Worm (Caenorhabditis elegans): ENCODE data around the gene nhr-150.

nhr-150 gene

ce11 chrV:15478597-15478996 lies 2.7 kb downstream of the nhr-150 start, which contains the start of gene C06B8.2:
Gene C06B8.2 (minus strand): TSS chrV:15478749.
- no peak for TF ChIP-seq ceh-19 (GFP tag; optimal IDR thresholded peaks at IDR 0.05)
- TF ChIP-seq pat-9 (tag; optimal IDR thresholded peaks at IDR 0.05), result no peak
- no peak for TF ChIP-seq C38D4.7 (GFP tag; optimal IDR thresholded peaks at IDR 0.05)
- TF ChIP-seq nhr-232 (tag; optimal IDR thresholded peaks at IDR 0.05), result no peak
- TF ChIP-seq ama-1 (optimal IDR thresholded peaks at IDR 0.05), result no peak
- TF ChIP-seq ref-2 (tag; optimal IDR thresholded peaks at IDR 0.05), result no peak
- TF ChIP-seq tbx-7 (tag; optimal IDR thresholded peaks at IDR 0.05), result no peak
- TF ChIP-seq pqm-1 (tag; optimal IDR thresholded peaks at IDR 0.05), result no peak
- no peak for TF ChIP-seq ceh-18 (tag; optimal IDR thresholded peaks at IDR 0.05)
- no peak for TF ChIP-seq gmeb-2 (tag; optimal IDR thresholded peaks at IDR 0.05)
- TF ChIP-seq ceh-9 (tag; optimal IDR thresholded peaks at IDR 0.05), result no peak
- TF ChIP-seq ceh-24 (tag; optimal IDR thresholded peaks at IDR 0.05), result no peak

- TF ChIP-seq rnt-1 (tag; optimal IDR thresholded peaks at IDR 0.05) (no peak), nhr-232 (tag; optimal IDR thresholded peaks at IDR 0.05) (no peak), pag-3 (tag; optimal IDR thresholded peaks at IDR 0.05; ENCODE audit: borderline replicate concordance) (no peak), unc-55 (GFP tag; optimal IDR thresholded peaks at IDR 0.05) (no peak), hlh-15 (tag; optimal IDR thresholded peaks at IDR 0.05) (no peak), ref-2 (tag; optimal IDR thresholded peaks at IDR 0.05) (no peak), hlh-8 (tag; optimal IDR thresholded peaks at IDR 0.05) (no peak), Y22D7AL.16 (tag; optimal IDR thresholded peaks at IDR 0.05) (no peak), odd-2 (tag; optimal IDR thresholded peaks at IDR 0.05) (no peak), sdc-2 (tag; optimal IDR thresholded peaks at IDR 0.05) (no peak), syd-9 (tag; optimal IDR thresholded peaks at IDR 0.05) (no peak), pat-9 (tag; optimal IDR thresholded peaks at IDR 0.05) (no peak), fax-1 (tag; optimal IDR thresholded peaks at IDR 0.05) (no peak), ahr-1 (tag; optimal IDR thresholded peaks at IDR 0.05) (no peak), ceh-45 (GFP tag; IDR thresholded peaks at IDR 0.05) (no peak), fkh-10 (GFP tag; optimal IDR thresholded peaks at IDR 0.05) (no peak), ttx-3 (tag; optimal IDR thresholded peaks at IDR 0.05) (no peak)
These were observed 10.2 kb downstream of the nhr-150 start, which contains the start of gene dpf-1 for ce11 chrV:15471029-15471428. Gene dpf-1 (plus strand): TSS chrV:15471329.

- TF ChIP-seq ceh-6 (GFP tag; optimal IDR thresholded peaks at IDR 0.05), result no peak
- no peak for TF ChIP-seq odd-2 (tag; optimal IDR thresholded peaks at IDR 0.05)
- no peak for TF ChIP-seq sdc-2 (tag; optimal IDR thresholded peaks at IDR 0.05)
- TF ChIP-seq ceh-9 (tag; optimal IDR thresholded peaks at IDR 0.05), result no peak
- TF ChIP-seq unc-86 (tag; optimal IDR thresholded peaks at IDR 0.05), result no peak
- TF ChIP-seq ceh-19 (GFP tag; optimal IDR thresholded peaks at IDR 0.05), result no peak
These were observed 14.5 kb downstream of the nhr-150 start for ce11 chrV:15466719-15467118.

ce11 chrV:15466017-15466416 lies 15.2 kb downstream of the nhr-150 start:
- no peak for TF ChIP-seq F13H6.1 (tag; optimal IDR thresholded peaks at IDR 0.05)
- no peak for TF ChIP-seq fax-1 (tag; optimal IDR thresholded peaks at IDR 0.05)
- TF ChIP-seq madf-2 (tag; optimal IDR thresholded peaks at IDR 0.05), result no peak
- TF ChIP-seq ceh-18 (tag; optimal IDR thresholded peaks at IDR 0.05), result no peak
- TF ChIP-seq K02D7.2 (tag; optimal IDR thresholded peaks at IDR 0.05), result no peak
- TF ChIP-seq nhr-232 (tag; optimal IDR thresholded peaks at IDR 0.05), result no peak
- no peak for TF ChIP-seq ceh-14 (tag; optimal IDR thresholded peaks at IDR 0.05)
- TF ChIP-seq zip-5 (tag; optimal IDR thresholded peaks at IDR 0.05), result no peak
- no peak for TF ChIP-seq elt-4 (tag; optimal IDR thresholded peaks at IDR 0.05)
- TF ChIP-seq ceh-24 (tag; optimal IDR thresholded peaks at IDR 0.05), result no peak
- TF ChIP-seq C08G9.2 (tag; optimal IDR thresholded peaks at IDR 0.05), result no peak
- no peak for TF ChIP-seq dmd-4 (tag; optimal IDR thresholded peaks at IDR 0.05; ENCODE audit: borderline replicate concordance)
- TF ChIP-seq odd-2 (tag; optimal IDR thresholded peaks at IDR 0.05), result no peak
- no peak for TF ChIP-seq ceh-48 (tag; optimal IDR thresholded peaks at IDR 0.05)
- TF ChIP-seq unc-42 (tag; optimal IDR thresholded peaks at IDR 0.05), result no peak
- TF ChIP-seq ets-4 (tag; optimal IDR thresholded peaks at IDR 0.05), result no peak
- TF ChIP-seq ama-1 (optimal IDR thresholded peaks at IDR 0.05), result no peak
- no peak for TF ChIP-seq fkh-10 (GFP tag; optimal IDR thresholded peaks at IDR 0.05)
- TF ChIP-seq elt-2 (tag; optimal IDR thresholded peaks at IDR 0.05), result no peak
